Worm (Caenorhabditis elegans) whole organism, L4 larva: ENCODE data around the gene F10A3.4.

ENCODE experiments used
- D1046.2 ChIP-seq: fragments of 200-800 bp; sonication (Bioruptor generic); IDR thresholded peaks from 2 replicates; pipeline ENCODE4 v1.3.6; 2022; ENCODE audit warnings: missing genetic modification characterization, missing compliant biosample characterization
- F10B5.3 ChIP-seq: sonication (generic microtip); optimal IDR thresholded peaks from 2 replicates; lab custom pipeline; 2016; ENCODE audit warnings: mild to moderate bottlenecking, missing genetic modification characterization, missing compliant biosample characterization
- F26F4.8 ChIP-seq: fragments of 200-800 bp; sonication (Bioruptor generic); conservative IDR thresholded peaks from 2 replicates; pipeline ENCODE4 v1.3.6; 2022; ENCODE audit warnings: missing genetic modification characterization, missing compliant biosample characterization
- F49E8.2 ChIP-seq: sonication (generic microtip); optimal IDR thresholded peaks from 2 replicates; lab custom pipeline; 2016; ENCODE audit warnings: missing compliant biosample characterization, mild to moderate bottlenecking, missing genetic modification characterization, borderline replicate concordance
- R02D3.7 ChIP-seq: fragments of 150-350 bp; sonication (generic microtip); optimal IDR thresholded peaks from 3 replicates; lab custom pipeline; 2014; ENCODE audit warnings: missing biosample characterization, missing genetic modification characterization
- aly-2 ChIP-seq: sonication (generic microtip); optimal IDR thresholded peaks from 2 replicates; lab custom pipeline; 2018; ENCODE audit warnings: missing biosample characterization, missing genetic modification characterization
- arid-1 ChIP-seq: fragments of 200-800 bp; sonication (Bioruptor generic); conservative IDR thresholded peaks from 2 replicates; pipeline ENCODE4 v1.3.6; 2022; ENCODE audit warnings: missing genetic modification reagents, missing genetic modification characterization, missing compliant biosample characterization
- ceh-28 ChIP-seq: fragments of 150-350 bp; optimal IDR thresholded peaks from 2 replicates; lab custom pipeline; 2014; ENCODE audit warnings: missing biosample characterization, missing genetic modification reagents, missing genetic modification characterization
- ces-1 ChIP-seq: fragments of 150-350 bp; sonication (generic microtip); optimal IDR thresholded peaks from 4 replicates; lab custom pipeline; 2014; ENCODE audit warnings: missing biosample characterization, missing genetic modification reagents, missing genetic modification characterization
- cey-2 ChIP-seq: sonication (generic microtip); optimal IDR thresholded peaks from 3 replicates; lab custom pipeline; 2017; ENCODE audit warnings: missing genetic modification characterization, mild to moderate bottlenecking, missing compliant biosample characterization, antibody characterized with exemption, borderline replicate concordance; ENCODE audit not compliant: insufficient read depth
- ctbp-1 ChIP-seq: fragments of 200-800 bp; sonication (Bioruptor generic); IDR thresholded peaks from 2 replicates; pipeline ENCODE4 v1.3.6; 2022; ENCODE audit warnings: missing genetic modification reagents, missing genetic modification characterization, missing compliant biosample characterization
- daf-16 ChIP-seq, 3 experiments: sonication (generic microtip); optimal IDR thresholded peaks; 2 replicates each; lab custom pipeline; 2016 to 2017; ENCODE audit warnings: missing genetic modification characterization in 3 of 3, missing genetic modification reagents in 3 of 3, mild to moderate bottlenecking in 2 of 3, missing compliant biosample characterization in 2 of 3, missing biosample characterization in 1 of 3, moderate library complexity in 1 of 3
- daf-8 ChIP-seq: fragments of 200-800 bp; sonication (Bioruptor generic); IDR thresholded peaks from 2 replicates; pipeline ENCODE4 v1.3.6; 2022; ENCODE audit warnings: missing genetic modification characterization, missing compliant biosample characterization
- dve-1 ChIP-seq: sonication (generic microtip); optimal IDR thresholded peaks from 2 replicates; lab custom pipeline; 2017; ENCODE audit warnings: antibody characterized with exemption, mild to moderate bottlenecking, missing genetic modification characterization, missing compliant biosample characterization; ENCODE audit not compliant: insufficient read depth
- egl-27 ChIP-seq: sonication (generic microtip); optimal IDR thresholded peaks from 3 replicates; lab custom pipeline; 2017; ENCODE audit warnings: missing biosample characterization, missing genetic modification reagents, missing genetic modification characterization
- fkh-10 ChIP-seq: fragments of 150-350 bp; optimal IDR thresholded peaks from 2 replicates; lab custom pipeline; 2014; ENCODE audit warnings: missing biosample characterization, missing genetic modification reagents, missing genetic modification characterization
- fos-1 ChIP-seq: fragments of 150-350 bp; optimal IDR thresholded peaks from 2 replicates; lab custom pipeline; 2014; ENCODE audit warnings: missing biosample characterization, missing genetic modification characterization
- gei-8 ChIP-seq: fragments of 200-800 bp; sonication (Bioruptor generic); optimal IDR thresholded peaks from 2 replicates; lab custom pipeline; 2018; ENCODE audit warnings: mild to moderate bottlenecking, missing genetic modification characterization, missing compliant biosample characterization
- hlh-11 ChIP-seq: fragments of 200-800 bp; sonication (Bioruptor generic); optimal IDR thresholded peaks from 2 replicates; lab custom pipeline; 2018; ENCODE audit warnings: mild to moderate bottlenecking, missing genetic modification characterization, missing compliant biosample characterization
- hmg-1.1 ChIP-seq: fragments of 200-800 bp; sonication (Bioruptor generic); IDR thresholded peaks from 2 replicates; pipeline ENCODE4 v1.3.6; 2022; ENCODE audit warnings: missing genetic modification reagents, missing genetic modification characterization, missing compliant biosample characterization
- lin-1 ChIP-seq: fragments of 200-800 bp; sonication (Bioruptor generic); IDR thresholded peaks from 2 replicates; pipeline ENCODE4 v1.3.6; 2022; ENCODE audit warnings: missing genetic modification reagents, missing genetic modification characterization, missing compliant biosample characterization
- lin-15B ChIP-seq: fragments of 150-350 bp; sonication (generic microtip); optimal IDR thresholded peaks from 3 replicates; lab custom pipeline; 2014; ENCODE audit warnings: missing biosample characterization, missing genetic modification characterization
- lir-3 ChIP-seq: sonication (generic microtip); optimal IDR thresholded peaks from 2 replicates; lab custom pipeline; 2016; ENCODE audit warnings: mild to moderate bottlenecking, missing genetic modification characterization, missing compliant biosample characterization
- lsy-2 ChIP-seq, 2 experiments: fragments of 150-350 bp in 1 of 2; sonication (generic microtip) in 1 of 2; optimal IDR thresholded peaks; 2 replicates each; lab custom pipeline; 2014 to 2017; ENCODE audit warnings: missing biosample characterization in 2 of 2, missing genetic modification characterization in 2 of 2
- mes-2 ChIP-seq: sonication (generic microtip); optimal IDR thresholded peaks from 2 replicates; lab custom pipeline; 2016; ENCODE audit warnings: missing genotype, mild to moderate bottlenecking, missing genetic modification characterization, missing compliant biosample characterization; ENCODE audit not compliant: poor library complexity, severe bottlenecking
- mxl-2 ChIP-seq: fragments of 200-800 bp; sonication (Bioruptor generic); conservative IDR thresholded peaks from 2 replicates; pipeline ENCODE4 v1.3.6; 2022; ENCODE audit warnings: missing genetic modification reagents, missing genetic modification characterization, missing compliant biosample characterization
- nhr-10 ChIP-seq: fragments of 150-350 bp; optimal IDR thresholded peaks from 2 replicates; lab custom pipeline; 2014; ENCODE audit warnings: missing biosample characterization, missing genetic modification characterization
- nhr-102 ChIP-seq: sonication (generic microtip); optimal IDR thresholded peaks from 2 replicates; lab custom pipeline; 2016; ENCODE audit warnings: mild to moderate bottlenecking, missing genetic modification characterization, moderate library complexity, missing compliant biosample characterization
- nhr-11 ChIP-seq: fragments of 150-350 bp; optimal IDR thresholded peaks from 2 replicates; lab custom pipeline; 2014; ENCODE audit warnings: missing biosample characterization, missing genetic modification characterization
- nhr-111 ChIP-seq: fragments of 200-800 bp; sonication (Bioruptor generic); optimal IDR thresholded peaks from 2 replicates; lab custom pipeline; 2018; ENCODE audit warnings: mild to moderate bottlenecking, missing genetic modification characterization, missing compliant biosample characterization
- nhr-28 ChIP-seq: fragments of 150-350 bp; optimal IDR thresholded peaks from 2 replicates; lab custom pipeline; 2014; ENCODE audit warnings: missing biosample characterization, missing genetic modification characterization
- nhr-41 ChIP-seq: fragments of 200-800 bp; sonication (Bioruptor generic); IDR thresholded peaks from 2 replicates; pipeline ENCODE4 v1.3.6; 2022; ENCODE audit warnings: missing genetic modification reagents, missing genetic modification characterization, missing compliant biosample characterization
- nhr-6 ChIP-seq: fragments of 150-350 bp; optimal IDR thresholded peaks from 2 replicates; lab custom pipeline; 2014; ENCODE audit warnings: missing biosample characterization, missing genetic modification characterization
- snpc-1.2 ChIP-seq: fragments of 200-800 bp; sonication (Bioruptor generic); IDR thresholded peaks from 2 replicates; pipeline ENCODE4 v1.3.6; 2022; ENCODE audit warnings: missing genetic modification reagents, missing genetic modification characterization, missing compliant biosample characterization
- snpc-4 ChIP-seq: fragments of 150-350 bp; optimal IDR thresholded peaks from 2 replicates; lab custom pipeline; 2014; ENCODE audit warnings: missing biosample characterization, missing genetic modification characterization
- spr-3 ChIP-seq: fragments of 200-800 bp; sonication (Bioruptor generic); optimal IDR thresholded peaks from 2 replicates; lab custom pipeline; 2018; ENCODE audit warnings: mild to moderate bottlenecking, missing genetic modification characterization, missing compliant biosample characterization
- tag-97 ChIP-seq: fragments of 200-800 bp; sonication (Bioruptor generic); IDR thresholded peaks from 2 replicates; pipeline ENCODE4 v1.3.6; 2022; ENCODE audit warnings: missing genetic modification characterization, missing compliant biosample characterization
- tra-1 ChIP-seq: fragments of 200-800 bp; sonication (Bioruptor generic); IDR thresholded peaks from 2 replicates; pipeline ENCODE4 v1.3.6; 2022; ENCODE audit warnings: missing genetic modification reagents, missing genetic modification characterization, missing compliant biosample characterization
- zip-11 ChIP-seq: fragments of 200-800 bp; sonication (Bioruptor generic); IDR thresholded peaks from 2 replicates; pipeline ENCODE4 v1.3.6; 2022; ENCODE audit warnings: missing genetic modification characterization, missing compliant biosample characterization
- zip-2 ChIP-seq: fragments of 150-350 bp; optimal IDR thresholded peaks from 2 replicates; lab custom pipeline; 2014; ENCODE audit warnings: missing biosample characterization, missing genetic modification characterization
- ztf-7 ChIP-seq: fragments of 150-350 bp; optimal IDR thresholded peaks from 2 replicates; lab custom pipeline; 2014; ENCODE audit warnings: missing biosample characterization, missing genetic modification characterization

The F10A3.4 gene

DNA sequence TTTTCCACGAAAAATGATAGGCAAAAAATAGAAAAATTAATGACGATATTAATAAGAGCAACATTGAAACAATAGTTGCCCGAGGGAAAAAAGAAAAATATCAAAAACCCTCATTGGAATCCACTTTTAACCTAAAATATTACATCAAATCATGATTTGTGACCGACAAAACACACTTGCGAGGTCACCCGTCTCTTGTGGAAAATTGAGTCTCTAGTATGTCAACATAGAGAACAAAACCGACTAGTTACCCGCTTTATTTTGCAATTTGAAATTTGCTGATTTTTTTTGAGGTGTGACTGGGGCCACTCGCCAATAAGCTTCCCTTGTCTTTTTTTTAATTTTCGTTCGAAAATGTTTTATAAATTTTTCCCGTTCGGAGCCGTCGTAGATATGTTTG, 26.9 kb downstream of the F10A3.4 start, which contains the start of gene cyp-33D1:
Gene cyp-33D1, minus strand, starts transcription at position 101 of the 400 bp plus-strand sequence.
- TF ChIP-seq fkh-10: no peak
- no peak for TF ChIP-seq zip-11 (GFP tag; lab: Robert Waterston, UW)
- no peak for TF ChIP-seq lsy-2 (tag; optimal IDR thresholded peaks at IDR 0.05; lab: Kevin White, UChicago)
- no peak for TF ChIP-seq lir-3 (tag; lab: Kevin White, UChicago)
- no peak for TF ChIP-seq snpc-4 (tag; lab: Kevin White, UChicago)
- TF ChIP-seq daf-16 (GFP tag; optimal IDR thresholded peaks at IDR 0.05; lab: Kevin White, UChicago): no peak
- no peak for TF ChIP-seq daf-16 (tag; optimal IDR thresholded peaks at IDR 0.05; lab: Kevin White, UChicago)
- no peak for TF ChIP-seq lin-1
- no peak for TF ChIP-seq R02D3.7 (tag; lab: Kevin White, UChicago)
- TF ChIP-seq hmg-1.1: no peak
- no peak for TF ChIP-seq ztf-7 (tag; lab: Kevin White, UChicago)
- TF ChIP-seq nhr-11 (tag; lab: Kevin White, UChicago): no peak
- no peak for TF ChIP-seq egl-27 (tag; lab: Kevin White, UChicago)
- no peak for TF ChIP-seq dve-1 (tag; lab: Kevin White, UChicago)
- TF ChIP-seq cey-2 (tag; lab: Kevin White, UChicago): no peak
- no peak for TF ChIP-seq nhr-111 (GFP tag; lab: Kevin White, UChicago)
- no peak for TF ChIP-seq nhr-41 (GFP tag; lab: Robert Waterston, UW)
- TF ChIP-seq ces-1: no peak
- no peak for TF ChIP-seq F49E8.2 (tag; lab: Kevin White, UChicago)
- TF ChIP-seq fos-1 (tag; lab: Kevin White, UChicago): no peak
- no peak for TF ChIP-seq tra-1 (GFP tag; lab: Robert Waterston, UW)

DNA sequence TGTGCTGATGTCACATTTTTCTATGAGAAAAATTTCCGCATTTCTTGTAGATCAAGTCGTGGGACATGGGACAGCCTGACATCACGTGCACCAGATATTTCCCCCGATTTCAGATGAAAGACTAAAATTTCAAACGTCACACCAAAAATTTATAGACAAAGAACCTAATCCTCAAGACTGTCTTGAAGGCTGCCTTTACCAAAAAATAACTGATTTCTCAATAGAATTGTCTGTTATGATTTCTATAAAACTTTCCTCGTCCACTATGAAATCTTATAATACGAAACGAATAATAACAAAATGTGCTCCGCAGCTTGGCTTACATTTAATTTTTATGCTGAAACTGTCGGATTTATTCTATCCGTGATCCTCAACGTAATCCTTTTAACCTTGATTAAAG, 31.4 kb downstream of the F10A3.4 start, which contains the start of gene str-106:
Gene str-106, plus strand, starts transcription at position 301 of the 400 bp plus-strand sequence.
- TF ChIP-seq arid-1 (GFP tag; lab: Robert Waterston, UW) (no peak), mxl-2 (GFP tag; lab: Robert Waterston, UW) (no peak), nhr-6 (no peak), gei-8 (GFP tag; lab: Kevin White, UChicago) (no peak), D1046.2 (no peak), fkh-10 (no peak), ceh-28 (tag; lab: Kevin White, UChicago) (no peak), lin-1 (no peak)

DNA sequence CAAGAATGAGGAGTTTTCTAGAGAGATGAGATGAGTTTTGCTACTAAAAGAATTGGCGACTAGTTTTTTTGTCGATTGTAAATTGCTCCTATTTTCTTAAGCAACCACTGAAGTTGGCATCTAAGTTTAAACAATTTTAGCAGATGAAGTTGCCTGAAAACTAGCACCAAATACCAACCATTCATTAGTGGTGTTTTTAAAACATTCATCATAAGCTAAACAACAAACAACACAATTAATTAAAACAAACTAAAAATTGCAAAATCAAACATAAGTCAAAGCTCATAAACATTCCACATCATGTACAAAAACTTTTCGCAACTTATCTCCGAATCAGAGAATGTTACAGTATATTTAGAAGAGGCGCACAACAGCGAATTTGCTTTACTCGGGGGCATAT, 33.2 kb downstream of the F10A3.4 start, which contains the start of gene srz-13:
Gene srz-13, plus strand, starts transcription at position 301 of the 400 bp plus-strand sequence.
- no peak for TF ChIP-seq spr-3 (GFP tag; lab: Kevin White, UChicago)
- no peak for TF ChIP-seq tra-1 (GFP tag; lab: Robert Waterston, UW)
- no peak for TF ChIP-seq daf-8 (GFP tag; lab: Robert Waterston, UW)

DNA sequence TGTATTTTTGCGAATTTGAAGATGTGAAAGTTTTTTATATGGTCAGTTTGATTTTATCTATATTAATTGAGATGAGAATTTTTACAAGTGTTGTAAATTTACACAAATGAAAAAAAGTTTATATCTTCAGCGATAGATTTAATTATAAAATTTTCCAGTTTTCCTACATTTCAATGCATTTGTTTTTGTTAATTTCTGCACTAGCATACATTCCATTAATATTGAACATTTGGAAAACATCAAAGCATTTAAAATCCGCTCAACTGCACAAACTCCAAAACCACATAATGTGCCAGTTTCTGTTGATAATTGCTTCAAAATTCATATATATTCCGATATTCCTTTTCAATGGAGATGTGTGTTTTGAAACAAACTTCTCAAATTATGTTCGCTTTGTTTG, 34.0 kb downstream of the F10A3.4 start, which contains the start of gene srh-277:
Gene srh-277, plus strand, starts transcription at position 301 of the 400 bp plus-strand sequence.
- TF ChIP-seq lir-3 (tag; lab: Kevin White, UChicago) (no peak), aly-2 (no peak), nhr-28 (no peak)

DNA sequence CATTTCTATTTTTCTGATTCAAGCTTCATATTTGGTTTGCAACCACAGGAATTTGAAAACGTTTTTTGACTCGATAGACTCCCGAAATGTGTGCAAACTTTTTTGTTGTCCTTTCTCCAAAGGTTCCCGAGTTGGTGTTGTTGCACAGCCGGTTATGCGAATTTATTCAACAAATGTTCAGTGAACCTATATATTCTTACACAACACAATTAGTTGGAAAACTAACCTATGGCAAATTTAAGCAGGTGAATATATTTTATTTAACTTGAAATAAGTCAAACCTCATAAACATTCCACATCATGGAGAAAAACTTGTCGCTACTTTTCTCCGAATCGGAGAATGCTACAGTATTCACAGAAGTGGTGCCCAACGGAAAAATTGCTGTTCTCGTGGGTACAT, 34.5 kb downstream of the F10A3.4 start, which contains the start of gene srz-14:
Gene srz-14, plus strand, starts transcription at position 301 of the 400 bp plus-strand sequence.
- TF ChIP-seq nhr-10 (tag; lab: Kevin White, UChicago) (no peak), F10B5.3 (tag; lab: Kevin White, UChicago) (no peak), ctbp-1 (no peak), nhr-102 (tag; lab: Kevin White, UChicago) (no peak), mes-2 (no peak), tag-97 (GFP tag; lab: Robert Waterston, UW) (no peak), F26F4.8 (no peak), daf-8 (GFP tag; lab: Robert Waterston, UW) (no peak), lin-15B (tag; lab: Kevin White, UChicago) (no peak), nhr-11 (tag; lab: Kevin White, UChicago) (no peak), snpc-1.2 (no peak), daf-16 (GFP tag; optimal IDR thresholded peaks at IDR 0.05; lab: Kevin White, UChicago) (no peak), daf-16 (tag; optimal IDR thresholded peaks at IDR 0.05; lab: Kevin White, UChicago) (no peak), hlh-11 (no peak), zip-2 (tag; lab: Kevin White, UChicago) (no peak)
- TF ChIP-seq, all 104 proteins: peak for 0
